Fruit fly (Drosophila melanogaster) whole organism, adult: ENCODE measurements around the gene Nepl13.

ENCODE experiments used
- CG7101 ChIP-seq: fragments of 200-800 bp; sonication (Bioruptor generic); optimal IDR thresholded peaks from 2 replicates; lab custom pipeline; 2018; ENCODE audit warnings: missing biosample characterization, mild to moderate bottlenecking, missing genetic modification characterization, moderate library complexity
- bab1 ChIP-seq: fragments of 200-800 bp; sonication (Bioruptor generic); optimal IDR thresholded peaks from 3 replicates; lab custom pipeline; 2019; ENCODE audit warnings: missing biosample characterization, mild to moderate bottlenecking, missing genetic modification characterization, moderate library complexity
- toe ChIP-seq: fragments of 200-800 bp; sonication (Bioruptor generic); optimal IDR thresholded peaks from 2 replicates; lab custom pipeline; 2016; ENCODE audit warnings: missing biosample characterization, missing genetic modification characterization

DNA sequence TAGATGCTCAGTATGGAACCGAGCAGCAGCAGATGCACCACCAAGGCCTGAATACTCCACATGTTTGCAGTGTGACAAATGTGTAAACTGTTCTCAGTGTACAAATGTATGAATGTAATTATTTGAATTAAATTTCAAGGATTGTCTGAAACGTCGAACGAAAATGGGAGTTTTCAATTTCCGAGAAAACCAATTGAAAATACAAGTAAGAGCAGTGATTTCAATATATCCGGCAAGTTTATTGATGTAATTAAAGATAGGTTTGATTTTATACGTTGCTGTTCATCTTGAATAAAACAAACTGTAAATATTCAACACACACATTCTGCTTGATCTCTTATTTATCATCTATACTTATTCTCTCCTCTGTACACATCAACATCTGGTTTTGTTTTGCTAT lies 50.2 kb downstream of the Nepl13 start, which contains the start of gene CG4907:
- TF ChIP-seq CG7101 (tag; lab: Kevin White, UChicago) (no peak), toe (GFP tag; lab: Kevin White, UChicago) (no peak), bab1 (GFP tag; lab: Kevin White, UChicago) (no peak)
